Worm (Caenorhabditis elegans): ENCODE measurements around the gene T04C12.8.
A peak's percentile ranks its signal among the peaks of the same experiment; 100 is the strongest.

ce11 chrV:11076403-11076802 is 7.2 kb upstream of the T04C12.8 start:
- peak; percentile 25 for TF ChIP-seq dao-5 (tag; optimal IDR thresholded peaks at IDR 0.05)
- no peak for TF ChIP-seq W03F9.2 (tag; optimal IDR thresholded peaks at IDR 0.05)
- no peak for TF ChIP-seq him-1 (tag; optimal IDR thresholded peaks at IDR 0.05)

Data from whole organism, L4/young adult.